Fruit fly (Drosophila melanogaster) whole organism, embryonic: Measurements from ENCODE around the gene CG31265.

Experiments
- Bgb ChIP-seq: fragments of 200-800 bp; sonication (Bioruptor generic); IDR thresholded peaks from 2 replicates; pipeline ENCODE4 v1.3.6; 2022; ENCODE audit warnings: missing biosample characterization, missing genetic modification characterization; ENCODE audit not compliant: partially characterized antibody
- C15 ChIP-seq: fragments of 200-800 bp; sonication (Bioruptor generic); IDR thresholded peaks from 3 replicates; pipeline ENCODE4 v1.3.6; 2022; ENCODE audit warnings: missing biosample characterization, missing genetic modification characterization
- CG10147 ChIP-seq: fragments of 200-800 bp; sonication (Bioruptor generic); optimal IDR thresholded peaks from 2 replicates; lab custom pipeline; 2019; ENCODE audit warnings: missing biosample characterization, mild to moderate bottlenecking, missing genetic modification characterization, moderate library complexity
- CG10209 ChIP-seq: fragments of 200-800 bp; sonication (Bioruptor generic); optimal IDR thresholded peaks from 3 replicates; lab custom pipeline; 2017; ENCODE audit warnings: missing biosample characterization, mild to moderate bottlenecking, missing genetic modification characterization, missing genetic modification reagents
- CG10267 ChIP-seq: fragments of 200-800 bp; sonication (Bioruptor generic); optimal IDR thresholded peaks from 2 replicates; lab custom pipeline; 2018; ENCODE audit warnings: missing biosample characterization, mild to moderate bottlenecking, missing genetic modification characterization, moderate library complexity
- CG10462 ChIP-seq: fragments of 200-800 bp; sonication (Bioruptor generic); optimal IDR thresholded peaks from 2 replicates; lab custom pipeline; 2016; ENCODE audit warnings: missing biosample characterization, missing genetic modification characterization
- CG10565 ChIP-seq: fragments of 200-800 bp; sonication (Bioruptor generic); optimal IDR thresholded peaks from 3 replicates; lab custom pipeline; 2016; ENCODE audit warnings: missing biosample characterization, mild to moderate bottlenecking, missing genetic modification characterization
- CG10979 ChIP-seq: fragments of 200-800 bp; sonication (Bioruptor generic); optimal IDR thresholded peaks from 2 replicates; lab custom pipeline; 2018; ENCODE audit warnings: missing biosample characterization, mild to moderate bottlenecking, missing genetic modification characterization, moderate library complexity
- CG13624 ChIP-seq: fragments of 200-800 bp; sonication (Bioruptor generic); optimal IDR thresholded peaks from 2 replicates; lab custom pipeline; 2016; ENCODE audit warnings: missing biosample characterization, missing genetic modification characterization
- CG13894 ChIP-seq: fragments of 200-800 bp; sonication (Bioruptor generic); optimal IDR thresholded peaks from 3 replicates; lab custom pipeline; 2018; ENCODE audit warnings: missing biosample characterization, mild to moderate bottlenecking, missing genetic modification characterization, moderate library complexity
- CG16813 ChIP-seq: fragments of 200-800 bp; sonication (Bioruptor generic); IDR thresholded peaks from 3 replicates; pipeline ENCODE4 v1.3.6; 2022; ENCODE audit warnings: missing biosample characterization, missing genetic modification characterization; ENCODE audit not compliant: partially characterized antibody
- CG18011 ChIP-seq: fragments of 200-800 bp; sonication (Bioruptor generic); optimal IDR thresholded peaks from 2 replicates; lab custom pipeline; 2017; ENCODE audit warnings: missing biosample characterization, missing genetic modification characterization, mild to moderate bottlenecking, moderate library complexity, missing genotype
- CG18476 ChIP-seq: fragments of 200-800 bp; sonication (Bioruptor generic); optimal IDR thresholded peaks from 2 replicates; lab custom pipeline; 2016; ENCODE audit warnings: missing biosample characterization, mild to moderate bottlenecking, missing genetic modification characterization
- CG3847 ChIP-seq: fragments of 200-800 bp; sonication (Bioruptor generic); IDR thresholded peaks from 2 replicates; pipeline ENCODE4 v1.3.6; 2022; ENCODE audit warnings: missing biosample characterization, missing genetic modification characterization
- CG3995 ChIP-seq: fragments of 200-800 bp; sonication (Bioruptor generic); optimal IDR thresholded peaks from 3 replicates; lab custom pipeline; 2016; ENCODE audit warnings: missing biosample characterization, missing genetic modification characterization
- CG4854 ChIP-seq: fragments of 200-800 bp; sonication (Bioruptor generic); optimal IDR thresholded peaks from 2 replicates; lab custom pipeline; 2016; ENCODE audit warnings: missing biosample characterization, missing genetic modification characterization, inconsistent platforms
- CG7963 ChIP-seq: fragments of 200-800 bp; sonication (Bioruptor generic); IDR thresholded peaks from 3 replicates; pipeline ENCODE4 v1.3.6; 2022; ENCODE audit warnings: missing biosample characterization, missing genetic modification characterization; ENCODE audit not compliant: partially characterized antibody
- CkIIα-i1 ChIP-seq: fragments of 200-800 bp; sonication (Bioruptor generic); IDR thresholded peaks from 2 replicates; pipeline ENCODE4 v1.3.6; 2022; ENCODE audit warnings: missing biosample characterization, missing genetic modification characterization
- Deaf1 ChIP-seq: fragments of 200-800 bp; optimal IDR thresholded peaks from 3 replicates; lab custom pipeline; 2019; ENCODE audit warnings: missing biosample characterization, mild to moderate bottlenecking, missing genetic modification characterization, moderate library complexity
- Doc2 ChIP-seq: fragments of 200-800 bp; sonication (Bioruptor generic); IDR thresholded peaks from 2 replicates; pipeline ENCODE4 v1.3.6; 2022; ENCODE audit warnings: missing biosample characterization, missing genetic modification characterization
- Doc3 ChIP-seq: fragments of 200-800 bp; sonication (Bioruptor generic); IDR thresholded peaks from 3 replicates; pipeline ENCODE4 v1.3.6; 2022; ENCODE audit warnings: missing biosample characterization, missing genetic modification characterization; ENCODE audit not compliant: partially characterized antibody
- Dp ChIP-seq: fragments of 200-800 bp; sonication (Bioruptor generic); optimal IDR thresholded peaks from 2 replicates; lab custom pipeline; 2018; ENCODE audit warnings: missing biosample characterization, mild to moderate bottlenecking, missing genetic modification characterization, moderate library complexity
- Fer2 ChIP-seq: fragments of 200-800 bp; sonication (Bioruptor generic); optimal IDR thresholded peaks from 2 replicates; lab custom pipeline; 2018; ENCODE audit warnings: missing biosample characterization, mild to moderate bottlenecking, missing genetic modification characterization, moderate library complexity
- HLH3B ChIP-seq: fragments of 200-800 bp; sonication (Bioruptor generic); IDR thresholded peaks from 2 replicates; pipeline ENCODE4 v1.3.6; 2022; ENCODE audit warnings: missing biosample characterization, missing genetic modification characterization
- Mad ChIP-seq: fragments of 200-800 bp; sonication (Bioruptor generic); optimal IDR thresholded peaks from 2 replicates; lab custom pipeline; 2016; ENCODE audit warnings: missing biosample characterization, missing genetic modification characterization
- NC2β ChIP-seq: fragments of 200-800 bp; sonication (Bioruptor generic); optimal IDR thresholded peaks from 2 replicates; lab custom pipeline; 2016; ENCODE audit warnings: missing biosample characterization, missing genetic modification characterization
- Ravus ChIP-seq: fragments of 200-800 bp; sonication (Bioruptor generic); IDR thresholded peaks from 2 replicates; pipeline ENCODE4 v1.3.6; 2022; ENCODE audit warnings: missing biosample characterization, missing genetic modification characterization
- Sox100B ChIP-seq: fragments of 200-800 bp; sonication (Bioruptor generic); optimal IDR thresholded peaks from 3 replicates; lab custom pipeline; 2018; ENCODE audit warnings: missing biosample characterization, mild to moderate bottlenecking, missing genetic modification characterization
- Xrp1 ChIP-seq: fragments of 200-800 bp; sonication (Bioruptor generic); IDR thresholded peaks from 2 replicates; pipeline ENCODE4 v1.3.6; 2022; ENCODE audit warnings: missing biosample characterization, missing genetic modification characterization
- YL-1 ChIP-seq: fragments of 200-800 bp; sonication (Bioruptor generic); optimal IDR thresholded peaks from 3 replicates; lab custom pipeline; 2017; ENCODE audit warnings: missing biosample characterization, mild to moderate bottlenecking, missing genetic modification characterization
- amos ChIP-seq: fragments of 200-800 bp; sonication (Bioruptor generic); IDR thresholded peaks from 2 replicates; pipeline ENCODE4 v1.3.6; 2022; ENCODE audit warnings: missing biosample characterization, missing genetic modification characterization; ENCODE audit not compliant: partially characterized antibody
- ato ChIP-seq: fragments of 200-800 bp; sonication (Bioruptor generic); IDR thresholded peaks from 2 replicates; pipeline ENCODE4 v1.3.6; 2022; ENCODE audit warnings: missing biosample characterization, missing genetic modification characterization; ENCODE audit not compliant: partially characterized antibody
- bsh ChIP-seq, 2 experiments: fragments of 200-800 bp; sonication (Bioruptor generic); optimal IDR thresholded peaks; 2 replicates each; lab custom pipeline; 2017 to 2018; ENCODE audit warnings: mild to moderate bottlenecking in 2 of 2, missing biosample characterization in 2 of 2, missing genetic modification characterization in 2 of 2, moderate library complexity in 1 of 2
- btn ChIP-seq: fragments of 200-800 bp; sonication (Bioruptor generic); optimal IDR thresholded peaks from 2 replicates; lab custom pipeline; 2016; ENCODE audit warnings: missing biosample characterization, missing genetic modification characterization
- croc ChIP-seq: fragments of 200-800 bp; sonication (Bioruptor generic); conservative IDR thresholded peaks from 3 replicates; pipeline ENCODE4 v1.3.6; 2022; ENCODE audit warnings: missing biosample characterization, missing genetic modification characterization
- crp ChIP-seq, 2 experiments: fragments of 200-800 bp; sonication (Bioruptor generic); optimal IDR thresholded peaks; 2 replicates in 1 of 2; 3 replicates in 1 of 2; lab custom pipeline; 2017; ENCODE audit warnings: missing biosample characterization in 2 of 2, missing genetic modification characterization in 2 of 2, mild to moderate bottlenecking in 1 of 2, moderate library complexity in 1 of 2
- eyg ChIP-seq: fragments of 200-800 bp; sonication (Bioruptor generic); optimal IDR thresholded peaks from 3 replicates; lab custom pipeline; 2016; ENCODE audit warnings: missing biosample characterization, missing genetic modification characterization
- grn ChIP-seq: fragments of 200-800 bp; sonication (Bioruptor generic); optimal IDR thresholded peaks from 3 replicates; lab custom pipeline; 2017; ENCODE audit warnings: missing biosample characterization, missing genetic modification characterization
- gsb-n ChIP-seq: fragments of 200-800 bp; sonication (Bioruptor generic); optimal IDR thresholded peaks from 3 replicates; lab custom pipeline; 2018; ENCODE audit warnings: missing biosample characterization, mild to moderate bottlenecking, missing genetic modification characterization
- hb ChIP-seq: fragments of 200-800 bp; sonication (Bioruptor generic); IDR thresholded peaks from 3 replicates; pipeline ENCODE4 v1.3.6; 2022; ENCODE audit warnings: missing biosample characterization, missing genetic modification characterization; ENCODE audit not compliant: partially characterized antibody
- mam ChIP-seq: fragments of 200-800 bp; sonication (Bioruptor generic); optimal IDR thresholded peaks from 3 replicates; lab custom pipeline; 2016; ENCODE audit warnings: missing biosample characterization, missing genetic modification characterization
- pzg ChIP-seq: fragments of 200-800 bp; sonication (Bioruptor generic); optimal IDR thresholded peaks from 3 replicates; lab custom pipeline; 2018; ENCODE audit warnings: missing biosample characterization, mild to moderate bottlenecking, missing genetic modification characterization, moderate library complexity
- slou ChIP-seq: fragments of 200-800 bp; sonication (Bioruptor generic); optimal IDR thresholded peaks from 3 replicates; lab custom pipeline; 2016; ENCODE audit warnings: missing biosample characterization, missing genetic modification characterization
- so ChIP-seq: fragments of 200-800 bp; sonication (Bioruptor generic); IDR thresholded peaks from 3 replicates; pipeline ENCODE4 v1.3.6; 2022; ENCODE audit warnings: missing biosample characterization, missing genetic modification characterization
- toy ChIP-seq: fragments of 200-800 bp; sonication (Bioruptor generic); IDR thresholded peaks from 2 replicates; pipeline ENCODE4 v1.3.6; 2022; ENCODE audit warnings: missing biosample characterization, missing genetic modification characterization
- trh ChIP-seq: fragments of 200-800 bp; sonication (Bioruptor generic); optimal IDR thresholded peaks from 2 replicates; lab custom pipeline; 2016; ENCODE audit warnings: missing biosample characterization, missing genetic modification characterization
- unc-4 ChIP-seq: fragments of 200-800 bp; sonication (Bioruptor generic); IDR thresholded peaks from 2 replicates; pipeline ENCODE4 v1.3.6; 2022; ENCODE audit warnings: missing biosample characterization, missing genetic modification characterization; ENCODE audit not compliant: partially characterized antibody
- zfh1 ChIP-seq: fragments of 200-800 bp; sonication (Bioruptor generic); IDR thresholded peaks from 3 replicates; pipeline ENCODE4 v1.3.6; 2022; ENCODE audit warnings: missing biosample characterization, missing genetic modification characterization

Gene CG31265

DNA sequence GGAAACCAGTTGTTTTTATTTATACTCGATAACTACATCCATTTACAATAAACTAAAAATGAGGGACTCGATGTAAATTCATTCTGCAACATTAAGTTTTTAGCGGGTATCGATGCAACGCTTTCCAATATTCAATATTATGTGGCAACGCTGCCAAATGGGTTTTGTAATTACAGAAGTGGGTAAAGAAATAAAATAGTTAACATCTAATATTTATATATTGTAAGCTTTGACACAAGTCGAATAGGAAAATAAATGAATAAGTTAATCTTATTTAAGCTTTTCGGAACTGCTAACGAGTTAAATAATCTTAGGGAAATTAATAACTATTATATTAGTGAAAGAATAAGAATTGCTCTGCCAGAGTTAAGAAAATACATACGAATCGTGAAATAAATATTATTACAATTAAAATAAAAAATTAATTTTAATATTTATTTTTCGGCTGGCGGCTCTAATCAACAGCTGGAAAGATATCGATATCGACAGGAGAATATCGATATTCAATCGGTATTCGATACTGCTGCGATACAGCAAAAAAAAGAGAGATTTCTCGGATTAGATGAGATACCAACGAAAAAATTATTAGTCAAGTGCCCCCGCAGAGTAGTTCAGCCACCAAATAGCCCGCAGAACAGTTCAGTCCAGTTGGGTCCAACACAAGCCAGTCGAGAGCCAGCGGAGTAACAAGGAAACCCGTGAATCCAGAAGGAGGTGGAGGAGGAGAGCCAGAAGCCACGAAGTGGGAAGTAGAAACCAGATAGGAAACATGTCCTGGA, 42.8 kb upstream of the CG31265 start, which contains the start of gene GckIII (continued):
- TF ChIP-seq CG7963 (GFP tag; lab: Robert Waterston, UW) (peak; percentile 59; the same call in 2 of the 3 replicates), CG10979 (tag; lab: Kevin White, UChicago) (peak; percentile 2), Doc3 (GFP tag; lab: Robert Waterston, UW) (peak; percentile 86), C15 (no peak), CkIIα-i1 (GFP tag; lab: Robert Waterston, UW) (no peak), Ravus (GFP tag; lab: Robert Waterston, UW) (no peak), bsh (GFP tag; optimal IDR thresholded peaks at IDR 0.05; lab: Kevin White, UChicago) (no peak), ato (GFP tag; lab: Robert Waterston, UW) (peak; percentile 37), hb (GFP tag; lab: Robert Waterston, UW) (peak; percentile 79), zfh1 (GFP tag; lab: Robert Waterston, UW) (no peak), pzg (GFP tag; lab: Kevin White, UChicago) (peak; percentile 37), grn (peak; percentile 86), Bgb (GFP tag; lab: Robert Waterston, UW) (peak; percentile 86), CG10209 (GFP tag; lab: Kevin White, UChicago) (no peak), CG10565 (GFP tag; lab: Kevin White, UChicago) (no peak), CG16813 (GFP tag; lab: Robert Waterston, UW) (peak; percentile 57; the same call in 2 of the 3 replicates), unc-4 (peak; percentile 91), CG18476 (GFP tag; lab: Kevin White, UChicago) (no peak), Dp (GFP tag; lab: Kevin White, UChicago) (peak; percentile 51), Sox100B (GFP tag; lab: Kevin White, UChicago) (no peak), Xrp1 (GFP tag; lab: Robert Waterston, UW) (peak; percentile 12), mam (no peak), Doc2 (GFP tag; lab: Robert Waterston, UW) (no peak), toy (GFP tag; lab: Robert Waterston, UW) (no peak), HLH3B (GFP tag; lab: Robert Waterston, UW) (no peak), trh (GFP tag; lab: Kevin White, UChicago) (no peak), Deaf1 (tag; lab: Kevin White, UChicago) (no peak), CG13624 (no peak), CG18011 (GFP tag; lab: Kevin White, UChicago) (no peak), CG10147 (GFP tag; lab: Kevin White, UChicago) (no peak), Fer2 (tag; lab: Kevin White, UChicago) (no peak), CG10267 (tag; lab: Kevin White, UChicago) (peak; percentile 55), CG3995 (no peak)

DNA sequence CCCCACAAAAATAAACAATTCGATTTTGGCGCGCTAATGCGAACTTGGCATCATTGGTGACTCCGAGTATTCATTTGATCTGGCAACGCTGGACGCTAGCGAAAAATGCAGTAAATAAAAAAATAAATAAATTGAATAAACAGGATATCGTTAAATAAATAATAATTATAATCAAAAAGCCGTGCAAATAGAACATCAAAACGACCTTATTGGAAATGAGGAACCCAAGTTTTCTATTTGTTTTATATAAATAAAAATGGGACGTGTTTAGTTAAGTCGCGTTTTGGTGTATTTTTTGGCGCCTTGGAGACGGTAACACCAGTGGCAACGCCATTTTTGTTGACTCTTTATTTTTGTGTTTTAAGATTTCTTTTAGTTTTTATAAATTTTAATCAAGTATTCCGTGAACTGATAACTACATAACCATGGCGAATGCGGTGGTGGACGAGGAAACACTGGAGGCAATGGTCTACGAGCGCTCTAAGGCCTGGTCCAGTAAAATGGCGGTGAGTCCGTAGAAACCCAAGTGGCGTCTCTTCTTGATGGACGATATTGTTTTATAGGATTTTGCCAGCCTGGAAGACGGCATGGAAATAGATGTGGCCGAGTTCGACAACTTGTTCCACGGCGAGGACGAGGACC, 39.9 kb upstream of the CG31265 start, which contains the start of gene cal1:
Gene cal1 (plus strand): TSS at position 304 of the 642 bp plus-strand sequence.
- TF ChIP-seq btn (GFP tag; lab: Kevin White, UChicago) (no peak), Mad (GFP tag; lab: Kevin White, UChicago) (no peak), CG10462 (GFP tag; lab: Kevin White, UChicago) (no peak), eyg (GFP tag; lab: Kevin White, UChicago) (no peak), CG13894 (no peak), CG3847 (GFP tag; lab: Robert Waterston, UW) (peak; percentile 32; the same call in 1 of the 2 replicates), croc (GFP tag; lab: Robert Waterston, UW) (no peak), NC2β (GFP tag; lab: Kevin White, UChicago) (no peak), crp (GFP tag; optimal IDR thresholded peaks at IDR 0.05; lab: Kevin White, UChicago) (peak in 1 of 2 experiments; percentile 11), CG4854 (GFP tag; lab: Kevin White, UChicago) (no peak), gsb-n (tag; lab: Kevin White, UChicago) (no peak), so (no peak), CG10565 (GFP tag; lab: Kevin White, UChicago) (no peak), YL-1 (GFP tag; lab: Kevin White, UChicago) (peak; percentile 73), amos (GFP tag; lab: Robert Waterston, UW) (0 out of 2 replicates have a peak, but pooled peaks have one; percentile 26), slou (GFP tag; lab: Kevin White, UChicago) (no peak)
